Worm (Caenorhabditis elegans): ENCODE results near the gene bre-1.

bre-1 gene

ce11 chrIV:8973249-8973958 lies 13.7 kb upstream of the bre-1 start, which contains the start of gene C53B4.3:
Gene C53B4.3, minus strand, starts transcription at chrIV:8973712.
- TF ChIP-seq lin-32 (GFP tag; optimal IDR thresholded peaks at IDR 0.05) (no peak), ces-1 (GFP tag; optimal IDR thresholded peaks at IDR 0.05) (peak; percentile 23)

ce11 chrIV:8974543-8975330 lies 12.3 kb upstream of the bre-1 start:
- TF ChIP-seq pha-4 (tag; optimal IDR thresholded peaks at IDR 0.05) (no peak), nhr-2 (tag; optimal IDR thresholded peaks at IDR 0.05) (no peak), unc-62 (GFP tag; optimal IDR thresholded peaks at IDR 0.05) (no peak)

- TF ChIP-seq lin-13 (tag; optimal IDR thresholded peaks at IDR 0.05), result no peak
- no peak for TF ChIP-seq ceh-39 (tag; optimal IDR thresholded peaks at IDR 0.05)
- no peak for TF ChIP-seq ceh-83 (GFP tag; optimal IDR thresholded peaks at IDR 0.05)
- TF ChIP-seq mls-2 (tag; optimal IDR thresholded peaks at IDR 0.05), result no peak
- TF ChIP-seq ces-1 (GFP tag; optimal IDR thresholded peaks at IDR 0.05), result no peak
- no peak for TF ChIP-seq nhr-28 (tag; optimal IDR thresholded peaks at IDR 0.05)
- no peak for TF ChIP-seq lin-32 (GFP tag; optimal IDR thresholded peaks at IDR 0.05)
- no peak for TF ChIP-seq bed-3 (GFP tag; optimal IDR thresholded peaks at IDR 0.05)
- TF ChIP-seq ceh-43 (GFP tag; optimal IDR thresholded peaks at IDR 0.05), result no peak
- no peak for TF ChIP-seq cnd-1 (tag; optimal IDR thresholded peaks at IDR 0.05)
- no peak for TF ChIP-seq drap-1 (GFP tag; optimal IDR thresholded peaks at IDR 0.05)
- TF ChIP-seq mab-5 (tag; optimal IDR thresholded peaks at IDR 0.05), result no peak
- no peak for TF ChIP-seq sptf-1 (tag; optimal IDR thresholded peaks at IDR 0.05)
- TF ChIP-seq blmp-1 (tag; optimal IDR thresholded peaks at IDR 0.05), result no peak
- TF ChIP-seq ham-2 (GFP tag; optimal IDR thresholded peaks at IDR 0.05), result no peak
- no peak for TF ChIP-seq unc-62 (GFP tag; optimal IDR thresholded peaks at IDR 0.05)
These were observed 11.8 kb upstream of the bre-1 start, which contains the start of gene pdzd-8 for ce11 chrIV:8975331-8975625. Gene pdzd-8, plus strand, starts transcription at chrIV:8975526.

DNA sequence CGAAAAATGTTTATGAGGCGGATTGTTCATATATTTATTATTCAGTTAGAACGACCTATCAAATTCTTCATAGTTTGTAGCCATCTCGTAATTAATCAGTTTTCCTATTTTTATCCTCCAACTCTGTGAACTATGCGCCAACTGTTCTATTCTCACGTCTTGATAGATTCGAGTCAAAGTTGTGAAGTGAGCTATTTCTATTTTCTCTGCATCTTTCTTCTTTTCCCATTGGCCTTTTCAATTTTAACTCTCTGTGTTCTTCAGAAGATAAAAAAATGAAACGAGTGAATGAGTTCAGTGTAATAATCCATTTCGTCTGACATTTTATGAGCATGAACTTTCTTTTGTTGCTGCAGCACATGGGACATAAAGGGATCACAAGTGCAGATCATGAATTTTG lies 9.0 kb upstream of the bre-1 start:
- TF ChIP-seq hlh-1 (tag; optimal IDR thresholded peaks at IDR 0.05), result peak; percentile 51
- TF ChIP-seq unc-120 (tag; optimal IDR thresholded peaks at IDR 0.05; ENCODE audit: poor library complexity, severe bottlenecking), result peak; percentile 25
- no peak for TF ChIP-seq mab-5 (tag; optimal IDR thresholded peaks at IDR 0.05)

DNA sequence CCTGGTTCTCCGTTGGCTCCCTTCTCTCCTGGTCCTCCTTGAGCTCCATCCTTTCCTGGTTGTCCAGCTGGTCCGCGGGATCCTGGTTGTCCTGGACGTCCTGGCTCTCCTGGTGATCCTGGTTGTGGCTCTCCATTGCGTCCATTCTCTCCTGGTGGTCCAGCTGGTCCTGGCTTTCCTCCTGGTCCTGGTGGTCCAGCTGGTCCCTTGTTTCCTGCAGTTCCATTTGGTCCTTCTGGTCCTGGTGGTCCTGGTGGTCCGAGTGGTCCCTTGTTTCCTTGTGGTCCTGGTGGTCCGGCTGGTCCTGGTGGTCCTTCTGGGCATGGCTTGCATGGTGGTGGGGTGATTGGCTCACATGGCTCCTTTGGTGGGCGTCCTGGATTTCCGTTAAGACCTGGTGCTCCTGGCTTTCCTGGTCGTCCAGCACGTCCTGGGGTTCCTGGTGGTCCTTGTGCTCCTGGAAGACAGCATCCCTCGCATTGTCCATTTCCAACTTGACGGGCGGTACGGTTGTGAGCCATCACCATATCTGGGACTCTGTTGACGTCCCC lies 7.9 kb upstream of the bre-1 start:
- TF ChIP-seq cnd-1 (tag; optimal IDR thresholded peaks at IDR 0.05), result no peak
- no peak for TF ChIP-seq flh-1 (GFP tag; optimal IDR thresholded peaks at IDR 0.05)
- no peak for TF ChIP-seq elt-1 (tag; optimal IDR thresholded peaks at IDR 0.05; ENCODE audit: borderline replicate concordance, insufficient read depth)

DNA sequence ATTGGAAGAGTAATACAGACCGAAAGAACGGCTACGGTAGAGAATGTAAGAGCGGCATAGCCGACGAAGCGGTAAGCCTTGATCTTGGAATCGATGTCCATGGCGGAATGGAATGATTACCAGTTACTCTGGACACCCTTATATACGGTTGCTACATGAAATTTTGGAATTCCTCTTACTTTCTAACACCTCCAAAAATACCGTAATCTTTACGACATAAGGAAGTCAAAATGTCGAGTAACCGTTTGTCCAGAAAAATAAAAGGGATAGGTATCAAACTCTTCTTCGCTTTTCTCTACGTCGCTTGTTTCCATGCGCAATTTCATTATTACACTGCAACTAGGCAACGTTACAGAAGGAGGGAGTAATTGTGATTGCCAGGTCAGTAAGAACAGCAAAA lies 7.4 kb upstream of the bre-1 start, which contains the start of gene col-119:
col-119 (minus strand) TSS at position 101 of the 400 bp plus-strand sequence.
- TF ChIP-seq ceh-39 (tag; optimal IDR thresholded peaks at IDR 0.05) (no peak), unc-120 (tag; optimal IDR thresholded peaks at IDR 0.05; ENCODE audit: poor library complexity, severe bottlenecking) (no peak), bed-3 (GFP tag; optimal IDR thresholded peaks at IDR 0.05) (no peak), elt-3 (tag; optimal IDR thresholded peaks at IDR 0.05) (no peak), blmp-1 (tag; optimal IDR thresholded peaks at IDR 0.05) (no peak)

ce11 chrIV:8984566-8984965 lies 2.5 kb upstream of the bre-1 start, which contains the start of gene nstp-1:
Gene nstp-1, plus strand, starts transcription at chrIV:8984866.
- no peak for TF ChIP-seq unc-120 (tag; optimal IDR thresholded peaks at IDR 0.05; ENCODE audit: poor library complexity, severe bottlenecking)
- TF ChIP-seq mls-2 (tag; optimal IDR thresholded peaks at IDR 0.05), result no peak
- no peak for TF ChIP-seq tbx-8 (GFP tag; optimal IDR thresholded peaks at IDR 0.05)
- no peak for TF ChIP-seq nhr-28 (tag; optimal IDR thresholded peaks at IDR 0.05)
- no peak for TF ChIP-seq elt-1 (tag; optimal IDR thresholded peaks at IDR 0.05; ENCODE audit: borderline replicate concordance, insufficient read depth)
- no peak for TF ChIP-seq pha-4 (tag; optimal IDR thresholded peaks at IDR 0.05)
- TF ChIP-seq cnd-1 (tag; optimal IDR thresholded peaks at IDR 0.05), result no peak
